Fruit fly (Drosophila melanogaster): ENCODE results near the gene CG15879.
A peak's percentile ranks its signal among the peaks of the same experiment; 100 is the strongest.

Gene CG15879

dm6 chr3L:2122333-2122732 is 46.6 kb downstream of the CG15879 start:
- TF ChIP-seq CG3919 (GFP tag; optimal IDR thresholded peaks at IDR 0.05) (no peak), esn (GFP tag; optimal IDR thresholded peaks at IDR 0.05) (no peak), Eip78C (GFP tag) (no peak), vri (GFP tag; optimal IDR thresholded peaks at IDR 0.05) (no peak), CG7368 (GFP tag; optimal IDR thresholded peaks at IDR 0.05) (no peak), CG1621 (tag; optimal IDR thresholded peaks at IDR 0.05) (no peak), svp (GFP tag) (no peak), CG6163 (GFP tag; IDR thresholded peaks at IDR 0.05) (no peak), cyc (GFP tag; optimal IDR thresholded peaks at IDR 0.05) (no peak), Ets21C (GFP tag; optimal IDR thresholded peaks at IDR 0.05) (no peak), CG4318 (GFP tag; optimal IDR thresholded peaks at IDR 0.05) (no peak)

dm6 chr3L:2121724-2122123 is 47.2 kb downstream of the CG15879 start:
- TF ChIP-seq CG31627 (GFP tag; optimal IDR thresholded peaks at IDR 0.05): no peak
- no peak for TF ChIP-seq CG3032 (tag; optimal IDR thresholded peaks at IDR 0.05)
- TF ChIP-seq Hr38 (GFP tag; optimal IDR thresholded peaks at IDR 0.05): no peak
- no peak for TF ChIP-seq CG3919 (GFP tag; optimal IDR thresholded peaks at IDR 0.05)
- TF ChIP-seq topi (GFP tag; optimal IDR thresholded peaks at IDR 0.05): no peak
- TF ChIP-seq eg (GFP tag; IDR thresholded peaks at IDR 0.05): no peak
- TF ChIP-seq CG11902 (GFP tag; optimal IDR thresholded peaks at IDR 0.05): no peak
- TF ChIP-seq Hr39 (GFP tag; optimal IDR thresholded peaks at IDR 0.05): no peak
- TF ChIP-seq Lpt (GFP tag; optimal IDR thresholded peaks at IDR 0.05): no peak
- no peak for TF ChIP-seq CG11294 (GFP tag; IDR thresholded peaks at IDR 0.05)
- TF ChIP-seq CG10631 (GFP tag; optimal IDR thresholded peaks at IDR 0.05): no peak
- no peak for TF ChIP-seq Ets96B (tag; optimal IDR thresholded peaks at IDR 0.05)
- TF ChIP-seq CG8319 (GFP tag; optimal IDR thresholded peaks at IDR 0.05): no peak
- TF ChIP-seq Eip93F (GFP tag; optimal IDR thresholded peaks at IDR 0.05): no peak
- TF ChIP-seq fd59A (GFP tag; optimal IDR thresholded peaks at IDR 0.05): no peak
- TF ChIP-seq achi (GFP tag; optimal IDR thresholded peaks at IDR 0.05): no peak
- no peak for TF ChIP-seq Eip75B (GFP tag; optimal IDR thresholded peaks at IDR 0.05)
- no peak for TF ChIP-seq CG9139 (GFP tag; optimal IDR thresholded peaks at IDR 0.05)
- TF ChIP-seq Met (GFP tag; optimal IDR thresholded peaks at IDR 0.05): no peak
- TF ChIP-seq net (GFP tag; optimal IDR thresholded peaks at IDR 0.05): no peak

dm6 chr3L:2119002-2119401 is 49.9 kb downstream of the CG15879 start:
- no peak for TF ChIP-seq CG6808 (GFP tag; optimal IDR thresholded peaks at IDR 0.05)
- TF ChIP-seq Eip75B (GFP tag; optimal IDR thresholded peaks at IDR 0.05): no peak
- peak; percentile 27 for TF ChIP-seq CG15336 (GFP tag; IDR thresholded peaks at IDR 0.05)
- TF ChIP-seq topi (GFP tag; optimal IDR thresholded peaks at IDR 0.05): no peak
- peak; percentile 27 for TF ChIP-seq Hr4 (GFP tag; optimal IDR thresholded peaks at IDR 0.05)
- TF ChIP-seq Sox14 (GFP tag; optimal IDR thresholded peaks at IDR 0.05): peak; percentile 24
- TF ChIP-seq CG6163 (GFP tag; IDR thresholded peaks at IDR 0.05): peak; percentile 32; the same call in 2 of the 3 replicates
- TF ChIP-seq CG16779 (tag; optimal IDR thresholded peaks at IDR 0.05): no peak
- TF ChIP-seq Ets21C (GFP tag; optimal IDR thresholded peaks at IDR 0.05): no peak
- peak; percentile 11 for TF ChIP-seq CG10631 (GFP tag; optimal IDR thresholded peaks at IDR 0.05)
- TF ChIP-seq CG32006 (GFP tag; optimal IDR thresholded peaks at IDR 0.05): peak; percentile 45
- peak; percentile 44; the same call in 1 of the 2 replicates for TF ChIP-seq Gug (GFP tag; IDR thresholded peaks at IDR 0.05)
- TF ChIP-seq Eip78C (GFP tag): peak; percentile 61
- TF ChIP-seq CG8319 (GFP tag; optimal IDR thresholded peaks at IDR 0.05): no peak
- TF ChIP-seq CG7368 (GFP tag; optimal IDR thresholded peaks at IDR 0.05): no peak
- TF ChIP-seq svp (GFP tag): peak; percentile 15
- TF ChIP-seq CG9139 (GFP tag; optimal IDR thresholded peaks at IDR 0.05): no peak
- peak; percentile 0 for TF ChIP-seq achi (GFP tag; optimal IDR thresholded peaks at IDR 0.05)
- no peak for TF ChIP-seq CG8632 (GFP tag; optimal IDR thresholded peaks at IDR 0.05)
- no peak for TF ChIP-seq pdm3 (GFP tag; optimal IDR thresholded peaks at IDR 0.05)
- TF ChIP-seq dac (GFP tag; optimal IDR thresholded peaks at IDR 0.05): peak; percentile 14
- TF ChIP-seq CG4318 (GFP tag; optimal IDR thresholded peaks at IDR 0.05): no peak
- no peak for TF ChIP-seq ss (GFP tag; optimal IDR thresholded peaks at IDR 0.05)
- no peak for TF ChIP-seq fd85E (GFP tag; optimal IDR thresholded peaks at IDR 0.05)
- TF ChIP-seq acj6 (GFP tag; optimal IDR thresholded peaks at IDR 0.05): no peak
- no peak for TF ChIP-seq dsx (GFP tag; optimal IDR thresholded peaks at IDR 0.05; ENCODE audit: poor library complexity, severe bottlenecking)
- no peak for TF ChIP-seq Lpt (GFP tag; optimal IDR thresholded peaks at IDR 0.05)
